Worm (Caenorhabditis elegans) whole organism, L1 larva: ENCODE measurements around the gene str-68.

Source experiments
- C16A3.4 ChIP-seq: fragments of 150-350 bp; optimal IDR thresholded peaks from 2 replicates; lab custom pipeline; 2014; ENCODE audit warnings: missing biosample characterization, missing genetic modification characterization
- ama-1 ChIP-seq: fragments of 150-350 bp; optimal IDR thresholded peaks from 2 replicates; lab custom pipeline; 2014
- ceh-8 ChIP-seq: fragments of 200-800 bp; sonication (Bioruptor generic); optimal IDR thresholded peaks from 2 replicates; lab custom pipeline; 2018; ENCODE audit warnings: mild to moderate bottlenecking, missing genetic modification characterization, moderate library complexity, missing compliant biosample characterization
- ceh-82 ChIP-seq, 3 experiments: fragments of 150-350 bp in 1 of 3; sonication (generic microtip) in 2 of 3; optimal IDR thresholded peaks; 2 replicates each; lab custom pipeline; 2014 to 2017; ENCODE audit warnings: missing biosample characterization in 3 of 3, missing genetic modification characterization in 3 of 3
- ces-1 ChIP-seq: fragments of 150-350 bp; optimal IDR thresholded peaks from 2 replicates; lab custom pipeline; 2014; ENCODE audit warnings: missing biosample characterization, missing genetic modification reagents, missing genetic modification characterization
- dsc-1 ChIP-seq: sonication (generic microtip); optimal IDR thresholded peaks from 2 replicates; lab custom pipeline; 2016; ENCODE audit warnings: mild to moderate bottlenecking, missing genetic modification characterization, missing compliant biosample characterization
- efl-1 ChIP-seq, 4 experiments: fragments of 150-350 bp; optimal IDR thresholded peaks in 3 of 4; peaks in 1 of 4; 1 replicate in 1 of 4; 2 replicates in 3 of 4; lab custom pipeline; 2014; ENCODE audit warnings: missing biosample characterization in 2 of 4, missing genetic modification characterization in 2 of 4, missing genetic modification reagents in 2 of 4
- egl-13 ChIP-seq: sonication (generic microtip); optimal IDR thresholded peaks from 2 replicates; lab custom pipeline; 2016; ENCODE audit warnings: missing genotype, missing genetic modification reagents, missing genetic modification characterization, missing compliant biosample characterization
- egl-27 ChIP-seq, 2 experiments: fragments of 150-350 bp in 1 of 2; sonication (generic microtip); optimal IDR thresholded peaks; 3 replicates each; lab custom pipeline; 2017 to 2018; ENCODE audit warnings: missing biosample characterization in 2 of 2, missing genetic modification characterization in 2 of 2, missing genetic modification reagents in 2 of 2
- fkh-4 ChIP-seq: sonication (generic microtip); optimal IDR thresholded peaks from 2 replicates; lab custom pipeline; 2016; ENCODE audit warnings: missing compliant biosample characterization, missing genetic modification characterization, borderline replicate concordance
- fos-1 ChIP-seq: fragments of 150-350 bp; optimal IDR thresholded peaks from 2 replicates; lab custom pipeline; 2014; ENCODE audit warnings: missing biosample characterization, missing genetic modification characterization
- grh-1 ChIP-seq: fragments of 200-800 bp; sonication (Bioruptor generic); IDR thresholded peaks from 2 replicates; pipeline ENCODE4 v1.3.6; 2022; ENCODE audit warnings: missing genetic modification reagents, missing genetic modification characterization, missing compliant biosample characterization
- hpl-2 ChIP-seq: fragments of 150-350 bp; optimal IDR thresholded peaks from 2 replicates; lab custom pipeline; 2014; ENCODE audit warnings: missing biosample characterization, missing genetic modification reagents, missing genetic modification characterization
- irx-1 ChIP-seq: sonication (generic microtip); optimal IDR thresholded peaks from 2 replicates; lab custom pipeline; 2016; ENCODE audit warnings: missing genetic modification characterization, missing compliant biosample characterization
- isw-1 ChIP-seq: fragments of 200-800 bp; sonication (Bioruptor generic); IDR thresholded peaks from 2 replicates; pipeline ENCODE4 v1.3.6; 2022; ENCODE audit warnings: missing genetic modification characterization, missing compliant biosample characterization
- jun-1 ChIP-seq: fragments of 150-350 bp; optimal IDR thresholded peaks from 2 replicates; lab custom pipeline; 2014; ENCODE audit warnings: missing biosample characterization, missing genetic modification reagents, missing genetic modification characterization
- lin-15B ChIP-seq: fragments of 150-350 bp; sonication (generic microtip); optimal IDR thresholded peaks from 3 replicates; lab custom pipeline; 2014; ENCODE audit warnings: missing biosample characterization, missing genetic modification characterization
- lin-35 ChIP-seq, 2 experiments: fragments of 150-350 bp; optimal IDR thresholded peaks; 2 replicates each; lab custom pipeline; 2014; ENCODE audit warnings: missing biosample characterization in 2 of 2, missing genetic modification characterization in 2 of 2, missing genetic modification reagents in 2 of 2
- lsy-2 ChIP-seq, 2 experiments: fragments of 150-350 bp; optimal IDR thresholded peaks; 2 replicates each; lab custom pipeline; 2014; ENCODE audit warnings: missing biosample characterization in 2 of 2, missing genetic modification characterization in 2 of 2
- mab-9 ChIP-seq: fragments of 200-800 bp; sonication (Bioruptor generic); IDR thresholded peaks from 2 replicates; pipeline ENCODE4 v1.3.6; 2022; ENCODE audit warnings: missing genetic modification reagents, missing genetic modification characterization, missing compliant biosample characterization
- mef-2 ChIP-seq: fragments of 150-350 bp; optimal IDR thresholded peaks from 2 replicates; lab custom pipeline; 2014; ENCODE audit warnings: missing biosample characterization, missing genetic modification characterization
- nhr-11 ChIP-seq: fragments of 150-350 bp; optimal IDR thresholded peaks from 2 replicates; lab custom pipeline; 2014; ENCODE audit warnings: missing biosample characterization, missing genetic modification characterization
- nhr-12 ChIP-seq: sonication (generic microtip); optimal IDR thresholded peaks from 2 replicates; lab custom pipeline; 2017; ENCODE audit warnings: missing biosample characterization, missing genetic modification characterization
- nhr-19 ChIP-seq: fragments of 200-800 bp; sonication (Bioruptor generic); conservative IDR thresholded peaks from 2 replicates; pipeline ENCODE4 v1.3.6; 2022; ENCODE audit warnings: missing genetic modification characterization, missing compliant biosample characterization
- nhr-28 ChIP-seq: fragments of 150-350 bp; optimal IDR thresholded peaks from 2 replicates; lab custom pipeline; 2014; ENCODE audit warnings: missing biosample characterization, missing genetic modification characterization
- nhr-71 ChIP-seq: sonication (generic microtip); optimal IDR thresholded peaks from 2 replicates; lab custom pipeline; 2016; ENCODE audit warnings: mild to moderate bottlenecking, missing genetic modification characterization, moderate library complexity, missing compliant biosample characterization
- nhr-76 ChIP-seq: sonication (generic microtip); optimal IDR thresholded peaks from 2 replicates; lab custom pipeline; 2017; ENCODE audit warnings: missing biosample characterization, missing genetic modification characterization
- nhr-77 ChIP-seq: fragments of 150-350 bp; optimal IDR thresholded peaks from 2 replicates; lab custom pipeline; 2014; ENCODE audit warnings: missing biosample characterization, missing genetic modification characterization
- nhr-84 ChIP-seq: sonication (generic microtip); optimal IDR thresholded peaks from 2 replicates; lab custom pipeline; 2017; ENCODE audit warnings: missing biosample characterization, missing genetic modification characterization
- pag-3 ChIP-seq: sonication (generic microtip); optimal IDR thresholded peaks from 2 replicates; lab custom pipeline; 2017; ENCODE audit warnings: missing genetic modification characterization, mild to moderate bottlenecking, missing compliant biosample characterization, antibody characterized with exemption, borderline replicate concordance; ENCODE audit not compliant: insufficient read depth
- pax-3 ChIP-seq: fragments of 200-800 bp; sonication (Bioruptor generic); optimal IDR thresholded peaks from 2 replicates; lab custom pipeline; 2018; ENCODE audit warnings: mild to moderate bottlenecking, missing genetic modification characterization, moderate library complexity, missing compliant biosample characterization
- skn-1 ChIP-seq: fragments of 150-350 bp; optimal IDR thresholded peaks from 2 replicates; lab custom pipeline; 2014; ENCODE audit warnings: missing biosample characterization, missing genetic modification characterization
- snpc-4 ChIP-seq: fragments of 150-350 bp; optimal IDR thresholded peaks from 2 replicates; lab custom pipeline; 2014; ENCODE audit warnings: missing biosample characterization, missing genetic modification characterization
- snu-23 ChIP-seq: sonication (generic microtip); optimal IDR thresholded peaks from 2 replicates; lab custom pipeline; 2016; ENCODE audit warnings: missing genetic modification characterization, missing compliant biosample characterization
- sup-37 ChIP-seq: fragments of 200-800 bp; sonication (Bioruptor generic); optimal IDR thresholded peaks from 2 replicates; lab custom pipeline; 2018; ENCODE audit warnings: mild to moderate bottlenecking, missing genetic modification characterization, missing compliant biosample characterization
- tbx-2 ChIP-seq: sonication (generic microtip); optimal IDR thresholded peaks from 2 replicates; lab custom pipeline; 2016; ENCODE audit warnings: missing genetic modification characterization, missing compliant biosample characterization
- tlp-1 ChIP-seq: fragments of 150-350 bp; optimal IDR thresholded peaks from 2 replicates; lab custom pipeline; 2014; ENCODE audit warnings: missing biosample characterization, missing genetic modification characterization
- unc-130 ChIP-seq: fragments of 150-350 bp; optimal IDR thresholded peaks from 2 replicates; lab custom pipeline; 2017; ENCODE audit warnings: missing biosample characterization, missing genetic modification characterization, inconsistent platforms
- unc-86 ChIP-seq: sonication (generic microtip); optimal IDR thresholded peaks from 2 replicates; lab custom pipeline; 2016; ENCODE audit warnings: missing genetic modification characterization, missing compliant biosample characterization
- ztf-11 ChIP-seq, 2 experiments: sonication (generic microtip); optimal IDR thresholded peaks; 2 replicates each; lab custom pipeline; 2016 to 2017; ENCODE audit warnings: missing genetic modification characterization in 2 of 2, missing biosample characterization in 1 of 2, missing compliant biosample characterization in 1 of 2

Gene str-68

DNA sequence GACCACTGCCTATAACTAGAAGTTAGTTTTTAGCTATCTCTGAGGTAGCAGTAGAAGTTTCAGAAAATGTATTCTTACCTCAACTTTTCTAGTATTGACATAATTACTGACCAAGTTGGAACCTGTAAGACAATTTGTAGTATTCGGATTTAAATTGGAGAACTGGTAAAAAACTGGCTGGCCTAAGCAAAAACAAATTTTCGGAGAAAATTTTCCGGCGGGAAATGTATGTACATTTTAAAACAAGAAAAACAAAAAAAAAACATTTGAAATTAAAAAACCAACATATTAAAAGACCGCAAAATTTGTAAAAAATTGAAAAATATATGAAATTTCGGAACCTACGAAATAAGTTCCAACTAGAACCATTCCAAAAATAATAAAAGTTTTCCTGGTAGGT, 39.6 kb upstream of the str-68 start, which contains the start of gene srab-11:
TSS of gene srab-11 (minus strand) at position 101 of the 400 bp plus-strand sequence.
- no peak for TF ChIP-seq nhr-11
- no peak for TF ChIP-seq grh-1 (GFP tag; lab: Robert Waterston, UW)
- no peak for TF ChIP-seq tbx-2
- no peak for TF ChIP-seq lsy-2 (tag; optimal IDR thresholded peaks at IDR 0.05; lab: Kevin White, UChicago)
- TF ChIP-seq nhr-71 (tag; lab: Kevin White, UChicago): no peak
- TF ChIP-seq ama-1 (lab: Kevin White, UChicago): no peak
- no peak for TF ChIP-seq ces-1 (GFP tag; lab: Kevin White, UChicago)
- no peak for TF ChIP-seq mef-2
- no peak for TF ChIP-seq snpc-4
- TF ChIP-seq nhr-12: no peak
- TF ChIP-seq unc-130: no peak
- no peak for TF ChIP-seq snu-23 (GFP tag; lab: Kevin White, UChicago)

DNA sequence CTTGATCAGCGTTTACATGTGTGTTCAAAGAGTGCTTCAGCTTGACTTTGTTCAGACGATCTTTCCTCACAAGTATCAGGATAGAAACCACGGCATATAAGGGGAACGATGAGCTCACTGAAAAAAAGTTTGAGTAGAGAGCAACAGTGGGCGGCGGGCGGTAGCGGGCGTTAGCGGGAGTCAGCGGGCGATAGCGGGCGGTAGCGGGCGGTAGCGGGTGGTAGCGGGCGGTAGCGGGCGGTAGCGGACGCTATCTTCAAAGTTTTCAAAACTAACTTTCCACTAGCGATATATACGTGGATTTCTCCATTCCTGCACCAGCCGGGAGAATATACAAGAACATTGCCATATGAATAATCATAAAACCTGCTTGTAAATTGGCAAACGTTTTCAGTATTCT, 37.9 kb upstream of the str-68 start:
- TF ChIP-seq lin-15B (tag; lab: Kevin White, UChicago): no peak
- TF ChIP-seq dsc-1: no peak
- TF ChIP-seq fkh-4 (tag; lab: Kevin White, UChicago): no peak
- TF ChIP-seq ceh-8 (GFP tag; lab: Kevin White, UChicago): no peak

DNA sequence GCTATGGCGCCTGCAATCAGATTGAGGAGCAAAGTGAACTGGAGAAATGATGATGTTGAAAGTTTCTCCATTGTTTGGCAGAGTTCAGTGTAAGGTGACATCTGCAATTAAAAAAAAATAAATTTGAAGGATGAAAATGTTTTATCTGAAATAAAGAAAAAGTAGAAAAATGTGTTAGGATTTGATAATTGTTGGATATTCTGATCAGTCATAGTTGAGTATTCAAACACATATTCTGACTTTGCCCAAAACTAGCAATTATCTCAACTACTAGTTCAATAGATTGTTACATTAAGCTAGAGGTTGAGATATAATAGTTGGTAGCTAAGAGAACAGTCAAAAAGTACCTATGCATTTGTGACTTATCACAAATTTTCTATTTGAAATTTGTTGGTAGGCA, 37.1 kb upstream of the str-68 start, which contains the start of gene srab-10:
TSS of gene srab-10 (minus strand) at position 101 of the 400 bp plus-strand sequence.
- TF ChIP-seq hpl-2 (GFP tag; lab: Kevin White, UChicago): no peak
- TF ChIP-seq jun-1: no peak
- TF ChIP-seq ceh-82 (tag; optimal IDR thresholded peaks at IDR 0.05; lab: Kevin White, UChicago): no peak
- no peak for TF ChIP-seq nhr-76 (tag; lab: Kevin White, UChicago)
- no peak for TF ChIP-seq snpc-4
- TF ChIP-seq mab-9 (GFP tag; lab: Robert Waterston, UW): no peak
- no peak for TF ChIP-seq nhr-84 (tag; lab: Kevin White, UChicago)
- TF ChIP-seq ztf-11 (tag; optimal IDR thresholded peaks at IDR 0.05; lab: Kevin White, UChicago): no peak
- no peak for TF ChIP-seq nhr-11
- TF ChIP-seq fos-1 (tag; lab: Kevin White, UChicago): no peak
- TF ChIP-seq isw-1 (GFP tag; lab: Robert Waterston, UW): no peak
- TF ChIP-seq ama-1 (lab: Kevin White, UChicago): no peak
- no peak for TF ChIP-seq nhr-28 (tag; lab: Kevin White, UChicago)
- TF ChIP-seq sup-37 (GFP tag; lab: Kevin White, UChicago): no peak
- TF ChIP-seq skn-1 (tag; lab: Kevin White, UChicago): no peak
- TF ChIP-seq lsy-2 (tag; optimal IDR thresholded peaks at IDR 0.05; lab: Kevin White, UChicago): no peak
- no peak for TF ChIP-seq nhr-19 (GFP tag; lab: Robert Waterston, UW)
- TF ChIP-seq lin-35 (GFP tag; optimal IDR thresholded peaks at IDR 0.05; lab: Kevin White, UChicago): no peak

DNA sequence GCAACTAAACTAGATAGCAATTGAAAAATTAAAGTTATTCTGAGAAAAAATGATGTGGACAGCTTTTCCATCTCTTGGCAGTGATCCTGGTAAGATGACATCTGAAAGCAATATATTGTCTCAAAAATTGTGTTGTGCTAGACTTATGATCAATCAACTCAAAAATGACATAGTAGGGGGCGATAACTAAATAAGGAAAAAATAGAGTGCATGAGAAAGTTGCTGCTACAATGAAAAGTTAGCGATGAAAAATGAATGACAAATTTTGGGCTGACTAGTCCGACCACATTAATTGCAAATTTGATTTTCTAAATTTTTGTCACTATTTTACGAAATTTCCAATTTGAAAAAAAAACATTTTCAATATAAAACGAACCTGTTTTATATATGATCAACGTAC, 33.8 kb upstream of the str-68 start, which contains the start of gene srab-9:
TSS of gene srab-9 (minus strand) at position 101 of the 400 bp plus-strand sequence.
- no peak for TF ChIP-seq hpl-2 (GFP tag; lab: Kevin White, UChicago)
- TF ChIP-seq pag-3 (tag; lab: Kevin White, UChicago): no peak
- TF ChIP-seq nhr-12: no peak
- TF ChIP-seq nhr-28 (tag; lab: Kevin White, UChicago): no peak
- TF ChIP-seq lin-15B (tag; lab: Kevin White, UChicago): no peak
- no peak for TF ChIP-seq nhr-77 (tag; lab: Kevin White, UChicago)
- TF ChIP-seq nhr-11: no peak
- TF ChIP-seq unc-130: no peak
- no peak for TF ChIP-seq unc-86 (tag; lab: Kevin White, UChicago)
- no peak for TF ChIP-seq egl-13
- TF ChIP-seq efl-1 (optimal IDR thresholded peaks at IDR 0.05; lab: Kevin White, UChicago): no peak
- no peak for TF ChIP-seq efl-1 (GFP tag; optimal IDR thresholded peaks at IDR 0.05 in 1 of 2; lab: Kevin White, UChicago)
- no peak for TF ChIP-seq pax-3 (tag; lab: Kevin White, UChicago)
- TF ChIP-seq ceh-8 (GFP tag; lab: Kevin White, UChicago): no peak
- no peak for TF ChIP-seq C16A3.4 (tag; lab: Kevin White, UChicago)
- TF ChIP-seq egl-27 (tag; optimal IDR thresholded peaks at IDR 0.05; lab: Kevin White, UChicago): no peak
- no peak for TF ChIP-seq irx-1 (tag; lab: Kevin White, UChicago)
- no peak for TF ChIP-seq fos-1 (tag; lab: Kevin White, UChicago)
- no peak for TF ChIP-seq tlp-1 (tag; lab: Kevin White, UChicago)
- TF ChIP-seq, all 84 proteins: peak for 0
